Fruit fly (Drosophila melanogaster) whole organism, wandering third instar larva: ENCODE results near the gene SIDL.

ENCODE experiments used
- CG32264 ChIP-seq: fragments of 200-800 bp; sonication (Bioruptor generic); optimal IDR thresholded peaks from 2 replicates; lab custom pipeline; 2016; ENCODE audit warnings: missing biosample characterization, missing genetic modification characterization
- CG9705 ChIP-seq: fragments of 200-800 bp; sonication (Bioruptor generic); optimal IDR thresholded peaks from 2 replicates; lab custom pipeline; 2018; ENCODE audit warnings: missing biosample characterization, mild to moderate bottlenecking, missing genetic modification characterization
- CrebA ChIP-seq: fragments of 200-800 bp; sonication (Bioruptor generic); optimal IDR thresholded peaks from 2 replicates; lab custom pipeline; 2016; ENCODE audit warnings: missing biosample characterization, mild to moderate bottlenecking, missing genetic modification characterization, borderline replicate concordance
- Dfd ChIP-seq: fragments of >200 bp; optimal IDR thresholded peaks from 2 replicates; lab custom pipeline; 2017; ENCODE audit warnings: missing biosample characterization, missing genetic modification characterization
- Dif ChIP-seq: fragments of 200-275, 200-300 bp; sonication (Bioruptor generic); optimal IDR thresholded peaks from 2 replicates; lab custom pipeline; 2018; ENCODE audit warnings: missing biosample characterization, missing genetic modification characterization; ENCODE audit not compliant: partially characterized antibody
- GATAd ChIP-seq: sonication (Bioruptor generic); optimal IDR thresholded peaks from 2 replicates; lab custom pipeline; 2016; ENCODE audit warnings: missing biosample characterization, missing genetic modification characterization
- HLH106 ChIP-seq: fragments of 200-800 bp; optimal IDR thresholded peaks from 3 replicates; lab custom pipeline; 2019; ENCODE audit warnings: missing biosample characterization, mild to moderate bottlenecking, missing genetic modification characterization, moderate library complexity
- Hnf4 ChIP-seq: fragments of 200-800 bp; sonication (Bioruptor generic); optimal IDR thresholded peaks from 2 replicates; lab custom pipeline; 2016; ENCODE audit warnings: missing biosample characterization, mild to moderate bottlenecking, missing genetic modification characterization
- Hr78 ChIP-seq: fragments of >200 bp; optimal IDR thresholded peaks from 2 replicates; lab custom pipeline; 2017; ENCODE audit warnings: missing biosample characterization, missing genetic modification characterization
- Hr83 ChIP-seq: fragments of 200-300 bp; sonication (Bioruptor generic); optimal IDR thresholded peaks from 2 replicates; lab custom pipeline; 2016; ENCODE audit warnings: missing biosample characterization, mild to moderate bottlenecking, missing genetic modification characterization, moderate library complexity; ENCODE audit not compliant: poor library complexity, severe bottlenecking
- Jra ChIP-seq: sonication (Bioruptor generic); optimal IDR thresholded peaks from 2 replicates; lab custom pipeline; 2016; ENCODE audit warnings: missing biosample characterization, missing genetic modification characterization
- Mio ChIP-seq: sonication (Bioruptor generic); optimal IDR thresholded peaks from 2 replicates; lab custom pipeline; 2016; ENCODE audit warnings: missing biosample characterization, missing genetic modification characterization
- Myc ChIP-seq: fragments of >200 bp; optimal IDR thresholded peaks from 2 replicates; lab custom pipeline; 2017
- N ChIP-seq: fragments of >200 bp; optimal IDR thresholded peaks from 2 replicates; lab custom pipeline; 2018; ENCODE audit warnings: missing biosample characterization, missing external identifiers, missing genetic modification characterization
- OdsH ChIP-seq: fragments of 200-800 bp; sonication (Bioruptor generic); optimal IDR thresholded peaks from 2 replicates; lab custom pipeline; 2016; ENCODE audit warnings: missing biosample characterization, mild to moderate bottlenecking, missing genetic modification characterization
- Rel ChIP-seq, 2 experiments: fragments of 200-800 bp; sonication (Bioruptor generic) in 1 of 2; optimal IDR thresholded peaks; 2 replicates in 1 of 2; 3 replicates in 1 of 2; lab custom pipeline; 2016 to 2019; ENCODE audit warnings: mild to moderate bottlenecking in 2 of 2, missing biosample characterization in 2 of 2, missing genetic modification characterization in 2 of 2, moderate library complexity in 1 of 2
- Sp1 ChIP-seq: fragments of 200-800 bp; sonication (Bioruptor generic); optimal IDR thresholded peaks from 3 replicates; lab custom pipeline; 2019; ENCODE audit warnings: missing biosample characterization, mild to moderate bottlenecking, missing genetic modification characterization, moderate library complexity
- Vsx2 ChIP-seq: fragments of 200-300, 225-300 bp; sonication (Bioruptor generic); optimal IDR thresholded peaks from 2 replicates; lab custom pipeline; 2018; ENCODE audit warnings: missing biosample characterization, missing genetic modification characterization; ENCODE audit not compliant: partially characterized antibody
- br ChIP-seq: fragments of 200-800 bp; sonication (Bioruptor generic); optimal IDR thresholded peaks from 2 replicates; lab custom pipeline; 2016; ENCODE audit warnings: missing biosample characterization, missing genetic modification characterization
- dl ChIP-seq, 2 experiments: fragments of 175-275, 200-275 bp in 1 of 2; fragments of 200-275 bp in 1 of 2; sonication (Bioruptor generic); optimal IDR thresholded peaks; lab custom pipeline; 2018; ENCODE audit warnings: mild to moderate bottlenecking in 2 of 2, missing biosample characterization in 2 of 2, missing genetic modification characterization in 2 of 2, moderate library complexity in 2 of 2; ENCODE audit not compliant: partially characterized antibody in 2 of 2, insufficient read depth in 1 of 2
- dmrt93B ChIP-seq: fragments of 200-800 bp; sonication (Bioruptor generic); optimal IDR thresholded peaks from 2 replicates; lab custom pipeline; 2018; ENCODE audit warnings: missing biosample characterization, mild to moderate bottlenecking, missing genetic modification characterization
- dsf ChIP-seq: sonication (Bioruptor generic); optimal IDR thresholded peaks from 2 replicates; lab custom pipeline; 2016; ENCODE audit warnings: missing biosample characterization, missing genetic modification characterization, borderline replicate concordance
- ey ChIP-seq: fragments of 200-800 bp; sonication (Bioruptor generic); optimal IDR thresholded peaks from 2 replicates; lab custom pipeline; 2016; ENCODE audit warnings: missing biosample characterization, missing genetic modification characterization
- foxo ChIP-seq, 2 experiments: fragments of 200-800 bp; sonication (Bioruptor generic); optimal IDR thresholded peaks; 2 replicates in 1 of 2; 3 replicates in 1 of 2; lab custom pipeline; 2016 to 2017; ENCODE audit warnings: missing biosample characterization in 2 of 2, missing genetic modification characterization in 2 of 2
- fru ChIP-seq: fragments of 200-800 bp; sonication (Bioruptor generic); optimal IDR thresholded peaks from 3 replicates; lab custom pipeline; 2016; ENCODE audit warnings: missing biosample characterization, mild to moderate bottlenecking, missing genetic modification characterization
- h ChIP-seq: fragments of 200-800 bp; sonication (Bioruptor generic); optimal IDR thresholded peaks from 3 replicates; lab custom pipeline; 2016; ENCODE audit warnings: missing biosample characterization, mild to moderate bottlenecking, missing genetic modification characterization
- jim ChIP-seq: fragments of 175-275, 200-325 bp; sonication (Bioruptor generic); optimal IDR thresholded peaks from 2 replicates; lab custom pipeline; 2016; ENCODE audit warnings: missing biosample characterization, mild to moderate bottlenecking, missing genetic modification characterization
- lola ChIP-seq: fragments of >200 bp; optimal IDR thresholded peaks from 2 replicates; lab custom pipeline; 2017; ENCODE audit warnings: missing biosample characterization, missing genetic modification characterization
- pan ChIP-seq: fragments of >200 bp; optimal IDR thresholded peaks from 2 replicates; lab custom pipeline; 2017
- psq ChIP-seq: fragments of 200-800 bp; sonication (Bioruptor generic); optimal IDR thresholded peaks from 3 replicates; lab custom pipeline; 2017; ENCODE audit warnings: missing biosample characterization, mild to moderate bottlenecking, missing genetic modification characterization, moderate library complexity
- rgr ChIP-seq: fragments of 200-800 bp; sonication (Bioruptor generic); optimal IDR thresholded peaks from 3 replicates; lab custom pipeline; 2016; ENCODE audit warnings: missing biosample characterization, mild to moderate bottlenecking, missing genetic modification characterization
- sv ChIP-seq: fragments of 200-800 bp; sonication (Bioruptor generic); optimal IDR thresholded peaks from 3 replicates; lab custom pipeline; 2016; ENCODE audit warnings: missing biosample characterization, missing genetic modification characterization
- usp ChIP-seq: fragments of >200 bp; optimal IDR thresholded peaks from 2 replicates; lab custom pipeline; 2017; ENCODE audit warnings: missing biosample characterization, missing genetic modification characterization
- woc ChIP-seq: sonication (Bioruptor generic); optimal IDR thresholded peaks from 2 replicates; lab custom pipeline; 2016; ENCODE audit warnings: missing biosample characterization, mild to moderate bottlenecking, missing genetic modification characterization

SIDL gene

DNA sequence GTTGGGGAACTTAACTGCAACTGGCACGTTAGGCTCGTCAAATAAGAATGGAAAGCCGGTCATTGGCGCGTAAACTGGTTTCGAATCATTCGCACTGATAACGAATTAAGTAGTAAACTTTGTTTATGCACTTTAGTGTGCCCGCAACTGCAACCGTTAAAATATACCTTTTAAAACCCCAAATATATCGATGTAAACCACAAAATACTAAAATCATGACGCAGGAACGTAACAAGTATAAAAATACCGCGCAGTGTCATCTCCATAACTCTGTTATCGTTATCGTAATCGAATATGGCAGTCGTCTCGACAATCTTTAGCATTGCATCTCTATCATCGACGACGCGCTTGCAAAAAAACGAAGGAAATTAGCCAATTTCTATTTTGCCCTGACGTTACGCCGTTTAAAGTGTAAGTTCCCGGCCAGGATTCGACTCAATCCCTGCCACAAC is 6.6 kb upstream of the SIDL start, which contains the start of the genes CG31344 and Caf1-55:
CG31344 (minus strand) TSS at position 51 of the 452 bp plus-strand sequence.
Caf1-55 (plus strand) TSS at position 298 of the 452 bp plus-strand sequence.
- TF ChIP-seq sv (GFP tag; lab: Kevin White, UChicago): no peak
- TF ChIP-seq ey (GFP tag; lab: Kevin White, UChicago): peak; percentile 10
- peak; percentile 19 for TF ChIP-seq dsf
- no peak for TF ChIP-seq Rel (GFP tag; optimal IDR thresholded peaks at IDR 0.05; lab: Kevin White, UChicago)
- TF ChIP-seq Rel (tag; optimal IDR thresholded peaks at IDR 0.05; lab: Kevin White, UChicago): peak; percentile 70
- TF ChIP-seq Jra (GFP tag; lab: Kevin White, UChicago): peak; percentile 50

DNA sequence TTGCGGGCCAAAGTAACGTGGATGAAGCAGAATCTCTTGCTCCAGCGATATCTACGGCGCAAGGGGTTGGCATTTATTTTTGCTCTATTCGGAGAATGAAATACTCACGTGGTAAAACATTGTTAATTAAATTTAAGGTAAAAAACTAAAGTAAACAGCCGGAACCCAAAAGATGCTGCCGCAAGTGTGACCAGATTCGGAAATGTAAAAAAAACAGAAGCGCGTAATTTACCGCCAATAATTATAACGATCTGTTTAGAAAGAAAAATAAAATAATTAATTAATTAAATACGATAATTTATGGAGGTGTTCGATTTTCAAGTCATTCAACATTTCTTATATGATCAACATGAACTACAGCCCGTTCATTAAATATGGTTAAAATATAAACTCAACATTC is 4.3 kb upstream of the SIDL start, which contains the start of gene Polr2G:
Polr2G (minus strand) TSS at position 208 of the 400 bp plus-strand sequence.
- no peak for TF ChIP-seq CrebA (GFP tag; lab: Kevin White, UChicago)
- TF ChIP-seq dl (GFP tag; optimal IDR thresholded peaks at IDR 0.05; lab: Kevin White, UChicago; ENCODE audit: insufficient read depth in 1 of 2, partially characterized antibody in 2 of 2): no peak
- no peak for TF ChIP-seq Dif (GFP tag; lab: Kevin White, UChicago)
- no peak for TF ChIP-seq Jra (GFP tag; lab: Kevin White, UChicago)
- TF ChIP-seq lola (GFP tag; lab: Kevin White, UChicago): no peak
- no peak for TF ChIP-seq Hr83 (GFP tag; lab: Kevin White, UChicago)
- no peak for TF ChIP-seq CG9705 (GFP tag; lab: Kevin White, UChicago)
- TF ChIP-seq usp (GFP tag; lab: Kevin White, UChicago): no peak
- no peak for TF ChIP-seq Mio
- TF ChIP-seq br (GFP tag; lab: Kevin White, UChicago): no peak
- no peak for TF ChIP-seq HLH106 (tag; lab: Kevin White, UChicago)
- TF ChIP-seq N (GFP tag; lab: Kevin White, UChicago): no peak

DNA sequence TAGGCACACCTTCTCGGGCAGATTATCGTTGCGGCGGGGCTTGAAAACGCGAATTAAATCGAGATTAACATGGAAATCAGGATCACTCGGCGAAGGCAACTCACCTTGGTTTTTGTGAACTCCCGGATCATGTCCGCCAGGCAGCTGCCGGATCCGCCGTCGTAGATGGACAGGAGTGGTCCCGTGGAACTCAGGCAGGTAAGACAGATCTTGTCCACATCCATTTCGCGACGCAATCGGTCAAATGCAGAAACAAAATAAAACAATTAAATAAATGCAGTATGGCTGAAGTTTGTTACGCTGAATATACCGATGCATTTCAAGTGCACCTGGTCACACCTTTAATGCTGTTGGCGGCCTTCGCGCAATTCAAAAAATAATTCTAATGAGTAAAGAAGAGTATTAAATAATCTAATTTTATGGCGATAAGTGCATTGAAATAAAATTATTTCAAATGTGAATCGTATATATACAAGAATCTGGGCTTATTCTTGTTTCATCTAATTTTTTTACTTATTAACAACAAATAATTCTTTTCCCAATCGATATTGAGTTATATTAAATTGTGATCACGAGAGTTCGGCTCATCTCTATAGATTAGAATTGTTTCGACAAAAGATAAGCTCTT is 5.2 kb downstream of the SIDL start, which contains the start of the genes CG6654 and CG4210:
CG6654 (minus strand) TSS at position 297 of the 628 bp plus-strand sequence.
CG4210 (plus strand) TSS at position 613 of the 628 bp plus-strand sequence.
- TF ChIP-seq h (no peak), woc (peak; percentile 71), HLH106 (tag; lab: Kevin White, UChicago) (peak; percentile 69), Hr83 (GFP tag; lab: Kevin White, UChicago) (no peak), CG9705 (GFP tag; lab: Kevin White, UChicago) (peak; percentile 28), Sp1 (GFP tag; lab: Kevin White, UChicago) (peak; percentile 27), Rel (GFP tag; optimal IDR thresholded peaks at IDR 0.05; lab: Kevin White, UChicago) (no peak), Rel (tag; optimal IDR thresholded peaks at IDR 0.05; lab: Kevin White, UChicago) (peak; percentile 54)

DNA sequence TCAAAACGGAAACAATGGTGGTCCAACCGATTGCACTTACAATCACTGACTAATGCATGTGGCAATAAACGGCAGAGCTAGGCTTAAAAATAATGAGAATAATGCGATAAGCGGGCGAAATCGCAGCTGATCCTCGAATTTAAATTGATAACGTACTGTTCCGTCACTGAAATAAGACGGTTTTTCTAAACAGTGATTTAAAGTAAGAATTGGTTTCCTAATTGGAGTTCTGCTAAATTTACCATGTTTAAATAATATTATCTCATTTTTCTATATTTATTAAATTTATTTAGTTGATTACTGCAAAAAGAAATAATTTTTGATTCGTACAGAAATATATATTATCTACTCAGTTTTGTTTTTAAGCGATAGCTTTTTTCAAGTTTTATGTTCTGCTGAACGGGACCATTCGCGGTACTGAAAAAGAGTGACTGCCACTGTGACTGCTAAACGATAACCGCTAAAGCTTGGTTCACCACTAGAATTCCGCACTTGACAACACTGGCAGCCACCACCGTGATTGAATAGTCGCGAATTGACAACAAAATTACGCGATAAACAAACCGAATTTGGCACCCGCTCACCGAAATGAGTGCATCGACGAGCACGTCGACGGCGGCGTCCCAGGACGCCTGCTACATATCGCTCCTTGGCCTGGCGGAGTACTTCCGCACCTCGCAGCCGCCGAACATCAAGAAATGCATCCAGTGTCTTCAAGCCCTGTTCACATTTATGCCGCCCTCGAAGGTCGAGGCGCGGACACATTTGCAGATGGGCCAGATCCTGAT is 9.8 kb downstream of the SIDL start, which contains the start of the genes Spn88Eb and Mau2:
Spn88Eb (minus strand) TSS at position 51 of the 788 bp plus-strand sequence.
Mau2 (plus strand) TSS at position 493 of the 788 bp plus-strand sequence.
- TF ChIP-seq ey (GFP tag; lab: Kevin White, UChicago): peak; percentile 47
- peak; percentile 82 for TF ChIP-seq woc
- TF ChIP-seq pan (lab: Kevin White, UChicago): no peak
- TF ChIP-seq dmrt93B (GFP tag; lab: Kevin White, UChicago): no peak
- TF ChIP-seq HLH106 (tag; lab: Kevin White, UChicago): peak; percentile 74
- TF ChIP-seq Hr78: no peak
- TF ChIP-seq dl (GFP tag; optimal IDR thresholded peaks at IDR 0.05; lab: Kevin White, UChicago; ENCODE audit: insufficient read depth in 1 of 2, partially characterized antibody in 2 of 2): no peak
- peak; percentile 72 for TF ChIP-seq Hr83 (GFP tag; lab: Kevin White, UChicago)
- peak; percentile 18 for TF ChIP-seq OdsH (GFP tag; lab: Kevin White, UChicago)
- no peak for TF ChIP-seq GATAd (GFP tag; lab: Kevin White, UChicago)
- TF ChIP-seq Vsx2 (GFP tag; lab: Kevin White, UChicago): no peak
- no peak for TF ChIP-seq Hnf4 (GFP tag; lab: Kevin White, UChicago)
- TF ChIP-seq N (GFP tag; lab: Kevin White, UChicago): no peak
- TF ChIP-seq h: no peak
- no peak for TF ChIP-seq CG32264
- TF ChIP-seq dsf: no peak
- peak; percentile 15 for TF ChIP-seq psq
- peak; percentile 67 for TF ChIP-seq Myc (lab: Kevin White, UChicago)
- TF ChIP-seq Dfd (GFP tag; lab: Kevin White, UChicago): no peak
- peak in 1 of 2 experiments; percentile 81 for TF ChIP-seq foxo (GFP tag; optimal IDR thresholded peaks at IDR 0.05; lab: Kevin White, UChicago)
- TF ChIP-seq fru (GFP tag; lab: Kevin White, UChicago): no peak
- TF ChIP-seq jim (GFP tag; lab: Kevin White, UChicago): no peak
- no peak for TF ChIP-seq Rel (GFP tag; optimal IDR thresholded peaks at IDR 0.05; lab: Kevin White, UChicago)
- TF ChIP-seq Rel (tag; optimal IDR thresholded peaks at IDR 0.05; lab: Kevin White, UChicago): peak; percentile 7
- no peak for TF ChIP-seq usp (GFP tag; lab: Kevin White, UChicago)
- TF ChIP-seq rgr: peak; percentile 64
- peak; percentile 56 for TF ChIP-seq Sp1 (GFP tag; lab: Kevin White, UChicago)
- peak; percentile 61 for TF ChIP-seq CG9705 (GFP tag; lab: Kevin White, UChicago)
